Worm (Caenorhabditis elegans) whole organism, L4 larva: ENCODE data around the gene cnt-2.

ENCODE experiments used
- F10B5.3 ChIP-seq: sonication (generic microtip); optimal IDR thresholded peaks from 2 replicates; lab custom pipeline; 2016; ENCODE audit warnings: mild to moderate bottlenecking, missing genetic modification characterization, missing compliant biosample characterization
- R02D3.7 ChIP-seq: fragments of 150-350 bp; sonication (generic microtip); optimal IDR thresholded peaks from 3 replicates; lab custom pipeline; 2014; ENCODE audit warnings: missing biosample characterization, missing genetic modification characterization
- Y105C5A.15 ChIP-seq: fragments of 200-800 bp; sonication (Bioruptor generic); IDR thresholded peaks from 2 replicates; pipeline ENCODE4 v1.3.6; 2022; ENCODE audit warnings: missing genetic modification characterization, missing compliant biosample characterization
- Y48G9A.11 ChIP-seq: fragments of 200-800 bp; sonication (Bioruptor generic); IDR thresholded peaks from 2 replicates; pipeline ENCODE4 v1.3.6; 2022; ENCODE audit warnings: missing genetic modification reagents, missing genetic modification characterization, missing compliant biosample characterization
- Y5F2A.4 ChIP-seq: fragments of 200-800 bp; sonication (Bioruptor generic); optimal IDR thresholded peaks from 2 replicates; lab custom pipeline; 2018; ENCODE audit warnings: mild to moderate bottlenecking, missing genetic modification characterization, missing compliant biosample characterization
- Y75B8A.6 ChIP-seq: fragments of 200-800 bp; sonication (Bioruptor generic); IDR thresholded peaks from 2 replicates; pipeline ENCODE4 v1.3.6; 2022; ENCODE audit warnings: missing genetic modification reagents, missing genetic modification characterization, missing compliant biosample characterization
- ZK337.2 ChIP-seq: fragments of 200-800 bp; sonication (Bioruptor generic); IDR thresholded peaks from 2 replicates; pipeline ENCODE4 v1.3.6; 2022; ENCODE audit warnings: missing genetic modification reagents, missing genetic modification characterization, missing compliant biosample characterization
- aha-1 ChIP-seq: fragments of 150-350 bp; peaks from one replicate; lab custom pipeline; 2014; ENCODE audit warnings: missing biosample characterization, missing genetic modification characterization
- arid-1 ChIP-seq: fragments of 200-800 bp; sonication (Bioruptor generic); conservative IDR thresholded peaks from 2 replicates; pipeline ENCODE4 v1.3.6; 2022; ENCODE audit warnings: missing genetic modification reagents, missing genetic modification characterization, missing compliant biosample characterization
- ceh-44 ChIP-seq: fragments of 200-800 bp; sonication (Bioruptor generic); IDR thresholded peaks from 2 replicates; pipeline ENCODE4 v1.3.6; 2022; ENCODE audit warnings: missing genetic modification reagents, missing genetic modification characterization, missing compliant biosample characterization
- ceh-62 ChIP-seq: sonication (generic microtip); optimal IDR thresholded peaks from 2 replicates; lab custom pipeline; 2017; ENCODE audit warnings: missing biosample characterization, missing genetic modification characterization
- ceh-82 ChIP-seq: sonication (generic microtip); optimal IDR thresholded peaks from 2 replicates; lab custom pipeline; 2017; ENCODE audit warnings: missing biosample characterization, missing genetic modification characterization
- ces-1 ChIP-seq: fragments of 150-350 bp; sonication (generic microtip); optimal IDR thresholded peaks from 4 replicates; lab custom pipeline; 2014; ENCODE audit warnings: missing biosample characterization, missing genetic modification reagents, missing genetic modification characterization
- ctbp-1 ChIP-seq: fragments of 200-800 bp; sonication (Bioruptor generic); IDR thresholded peaks from 2 replicates; pipeline ENCODE4 v1.3.6; 2022; ENCODE audit warnings: missing genetic modification reagents, missing genetic modification characterization, missing compliant biosample characterization
- daf-19 ChIP-seq: fragments of 200-800 bp; sonication (Bioruptor generic); conservative IDR thresholded peaks from 2 replicates; pipeline ENCODE4 v1.3.6; 2022; ENCODE audit warnings: missing genetic modification characterization, missing compliant biosample characterization
- dmd-6 ChIP-seq: fragments of 200-800 bp; sonication (Bioruptor generic); IDR thresholded peaks from 2 replicates; pipeline ENCODE4 v1.3.6; 2022; ENCODE audit warnings: missing genetic modification reagents, missing genetic modification characterization, missing compliant biosample characterization
- duxl-1 ChIP-seq: sonication (generic microtip); optimal IDR thresholded peaks from 2 replicates; lab custom pipeline; 2016; ENCODE audit warnings: mild to moderate bottlenecking, missing genetic modification characterization, moderate library complexity, missing compliant biosample characterization; ENCODE audit not compliant: poor library complexity
- egl-43 ChIP-seq: fragments of 200-800 bp; sonication (Bioruptor generic); IDR thresholded peaks from 2 replicates; pipeline ENCODE4 v1.3.6; 2022; ENCODE audit warnings: missing genetic modification reagents, missing genetic modification characterization, missing compliant biosample characterization
- gei-8 ChIP-seq: fragments of 200-800 bp; sonication (Bioruptor generic); optimal IDR thresholded peaks from 2 replicates; lab custom pipeline; 2018; ENCODE audit warnings: mild to moderate bottlenecking, missing genetic modification characterization, missing compliant biosample characterization
- hlh-11 ChIP-seq: fragments of 200-800 bp; sonication (Bioruptor generic); optimal IDR thresholded peaks from 2 replicates; lab custom pipeline; 2018; ENCODE audit warnings: mild to moderate bottlenecking, missing genetic modification characterization, missing compliant biosample characterization
- hlh-30 ChIP-seq: sonication (generic microtip); optimal IDR thresholded peaks from 2 replicates; lab custom pipeline; 2017; ENCODE audit warnings: antibody characterized with exemption, mild to moderate bottlenecking, missing genetic modification characterization, missing compliant biosample characterization; ENCODE audit not compliant: insufficient read depth
- jun-1 ChIP-seq: fragments of 150-350 bp; optimal IDR thresholded peaks from 2 replicates; lab custom pipeline; 2014; ENCODE audit warnings: missing biosample characterization, missing genetic modification reagents, missing genetic modification characterization
- lim-7 ChIP-seq: fragments of 200-800 bp; sonication (Bioruptor generic); IDR thresholded peaks from 2 replicates; pipeline ENCODE4 v1.3.6; 2022; ENCODE audit warnings: missing genetic modification characterization, missing compliant biosample characterization
- lin-1 ChIP-seq: fragments of 200-800 bp; sonication (Bioruptor generic); IDR thresholded peaks from 2 replicates; pipeline ENCODE4 v1.3.6; 2022; ENCODE audit warnings: missing genetic modification reagents, missing genetic modification characterization, missing compliant biosample characterization
- lin-13 ChIP-seq: fragments of 150-350 bp; optimal IDR thresholded peaks from 2 replicates; lab custom pipeline; 2014; ENCODE audit warnings: missing biosample characterization, missing genetic modification reagents, missing genetic modification characterization
- lin-15B ChIP-seq: fragments of 150-350 bp; sonication (generic microtip); optimal IDR thresholded peaks from 3 replicates; lab custom pipeline; 2014; ENCODE audit warnings: missing biosample characterization, missing genetic modification characterization
- lin-29 ChIP-seq: fragments of 200-800 bp; sonication (Bioruptor generic); IDR thresholded peaks from 2 replicates; pipeline ENCODE4 v1.3.6; 2022; ENCODE audit warnings: missing genetic modification reagents, missing genetic modification characterization, missing compliant biosample characterization
- lin-38 ChIP-seq: fragments of 200-800 bp; sonication (Bioruptor generic); IDR thresholded peaks from 2 replicates; pipeline ENCODE4 v1.3.6; 2022; ENCODE audit warnings: missing genetic modification reagents, missing genetic modification characterization, missing compliant biosample characterization
- madf-5 ChIP-seq, 2 experiments: fragments of 200-800 bp; sonication (Bioruptor generic); IDR thresholded peaks; 2 replicates each; pipeline ENCODE4 v1.3.6; 2022; ENCODE audit warnings: missing compliant biosample characterization in 2 of 2, missing genetic modification characterization in 2 of 2
- mdl-1 ChIP-seq, 2 experiments: fragments of 150-350 bp in 1 of 2; sonication (generic microtip) in 1 of 2; optimal IDR thresholded peaks; 2 replicates each; lab custom pipeline; 2014 to 2017; ENCODE audit warnings: missing biosample characterization in 2 of 2, missing genetic modification characterization in 2 of 2
- mep-1 ChIP-seq: fragments of 150-350 bp; sonication (generic microtip); optimal IDR thresholded peaks from 3 replicates; lab custom pipeline; 2014; ENCODE audit warnings: missing biosample characterization, missing genetic modification characterization
- mes-2 ChIP-seq: sonication (generic microtip); optimal IDR thresholded peaks from 2 replicates; lab custom pipeline; 2016; ENCODE audit warnings: missing genotype, mild to moderate bottlenecking, missing genetic modification characterization, missing compliant biosample characterization; ENCODE audit not compliant: poor library complexity, severe bottlenecking
- nhr-102 ChIP-seq: sonication (generic microtip); optimal IDR thresholded peaks from 2 replicates; lab custom pipeline; 2016; ENCODE audit warnings: mild to moderate bottlenecking, missing genetic modification characterization, moderate library complexity, missing compliant biosample characterization
- nhr-11 ChIP-seq: fragments of 150-350 bp; optimal IDR thresholded peaks from 2 replicates; lab custom pipeline; 2014; ENCODE audit warnings: missing biosample characterization, missing genetic modification characterization
- nhr-237 ChIP-seq: sonication (generic microtip); optimal IDR thresholded peaks from 2 replicates; lab custom pipeline; 2017; ENCODE audit warnings: missing biosample characterization, missing genetic modification characterization
- nhr-25 ChIP-seq: sonication (generic microtip); optimal IDR thresholded peaks from 2 replicates; lab custom pipeline; 2017; ENCODE audit warnings: missing genetic modification characterization, mild to moderate bottlenecking, missing compliant biosample characterization, antibody characterized with exemption, moderate library complexity, borderline replicate concordance; ENCODE audit not compliant: insufficient read depth
- nhr-28 ChIP-seq: fragments of 150-350 bp; optimal IDR thresholded peaks from 2 replicates; lab custom pipeline; 2014; ENCODE audit warnings: missing biosample characterization, missing genetic modification characterization
- nhr-48 ChIP-seq: sonication (generic microtip); optimal IDR thresholded peaks from 2 replicates; lab custom pipeline; 2016; ENCODE audit warnings: mild to moderate bottlenecking, missing genetic modification characterization, missing compliant biosample characterization
- nhr-77 ChIP-seq: fragments of 150-350 bp; optimal IDR thresholded peaks from 2 replicates; lab custom pipeline; 2014; ENCODE audit warnings: missing biosample characterization, missing genetic modification characterization
- pha-4 ChIP-seq, 2 experiments: fragments of 150-350 bp in 1 of 2; fragments of 200-800 bp in 1 of 2; sonication (Bioruptor generic) in 1 of 2; IDR thresholded peaks in 1 of 2; optimal IDR thresholded peaks in 1 of 2; 2 replicates each; pipeline versions ENCODE4 v1.3.6 to Lab custom; 2014 to 2022; ENCODE audit warnings: missing genetic modification characterization in 2 of 2, missing genetic modification reagents in 2 of 2, missing biosample characterization in 1 of 2, missing compliant biosample characterization in 1 of 2
- rbr-2 ChIP-seq: sonication (generic microtip); optimal IDR thresholded peaks from 2 replicates; lab custom pipeline; 2016; ENCODE audit warnings: missing genotype, missing genetic modification characterization, missing compliant biosample characterization
- saeg-2 ChIP-seq: fragments of 200-800 bp; sonication (Bioruptor generic); IDR thresholded peaks from 2 replicates; pipeline ENCODE4 v1.3.6; 2022; ENCODE audit warnings: missing genetic modification reagents, missing genetic modification characterization, missing compliant biosample characterization
- sdz-12 ChIP-seq: fragments of 200-800 bp; sonication (Bioruptor generic); optimal IDR thresholded peaks from 2 replicates; lab custom pipeline; 2018; ENCODE audit warnings: mild to moderate bottlenecking, missing genetic modification characterization, missing compliant biosample characterization
- set-16 ChIP-seq: fragments of 200-800 bp; sonication (Bioruptor generic); IDR thresholded peaks from 2 replicates; pipeline ENCODE4 v1.3.6; 2022; ENCODE audit warnings: missing genetic modification reagents, missing genetic modification characterization, missing compliant biosample characterization
- spr-3 ChIP-seq: fragments of 200-800 bp; sonication (Bioruptor generic); optimal IDR thresholded peaks from 2 replicates; lab custom pipeline; 2018; ENCODE audit warnings: mild to moderate bottlenecking, missing genetic modification characterization, missing compliant biosample characterization
- tag-97 ChIP-seq: fragments of 200-800 bp; sonication (Bioruptor generic); IDR thresholded peaks from 2 replicates; pipeline ENCODE4 v1.3.6; 2022; ENCODE audit warnings: missing genetic modification characterization, missing compliant biosample characterization
- tra-1 ChIP-seq: fragments of 200-800 bp; sonication (Bioruptor generic); IDR thresholded peaks from 2 replicates; pipeline ENCODE4 v1.3.6; 2022; ENCODE audit warnings: missing genetic modification reagents, missing genetic modification characterization, missing compliant biosample characterization
- unc-39 ChIP-seq: sonication (generic microtip); optimal IDR thresholded peaks from 2 replicates; lab custom pipeline; 2017; ENCODE audit warnings: missing biosample characterization, missing genetic modification characterization
- zag-1 ChIP-seq: fragments of 150-350 bp; optimal IDR thresholded peaks from 2 replicates; lab custom pipeline; 2014; ENCODE audit warnings: missing biosample characterization, missing genetic modification characterization
- zip-2 ChIP-seq: fragments of 150-350 bp; optimal IDR thresholded peaks from 2 replicates; lab custom pipeline; 2014; ENCODE audit warnings: missing biosample characterization, missing genetic modification characterization
- ztf-11 ChIP-seq: fragments of 150-350 bp; optimal IDR thresholded peaks from 2 replicates; lab custom pipeline; 2014; ENCODE audit warnings: missing biosample characterization, missing genetic modification characterization

Gene cnt-2

ce11 chrIII:10636493-10637031 is 18.3 kb upstream of the cnt-2 start:
- TF ChIP-seq lim-7 (GFP tag; lab: Robert Waterston, UW) (no peak), nhr-237 (tag; lab: Kevin White, UChicago) (no peak), nhr-48 (tag; lab: Kevin White, UChicago) (no peak), F10B5.3 (tag; lab: Kevin White, UChicago) (no peak), ZK337.2 (GFP tag; lab: Robert Waterston, UW) (no peak), lin-15B (no peak), lin-29 (GFP tag; lab: Robert Waterston, UW) (no peak), hlh-11 (tag; lab: Kevin White, UChicago) (peak; percentile 36), ztf-11 (tag; lab: Kevin White, UChicago) (no peak), ces-1 (GFP tag; lab: Kevin White, UChicago) (no peak), nhr-28 (tag; lab: Kevin White, UChicago) (peak; percentile 43), R02D3.7 (no peak), mdl-1 (tag; optimal IDR thresholded peaks at IDR 0.05; lab: Kevin White, UChicago) (peak; percentile 10 to 59), Y105C5A.15 (GFP tag; lab: Robert Waterston, UW) (no peak), gei-8 (no peak), dmd-6 (GFP tag; lab: Robert Waterston, UW) (no peak), nhr-11 (no peak), mep-1 (tag; lab: Kevin White, UChicago) (peak; percentile 27), jun-1 (tag; lab: Kevin White, UChicago) (no peak), arid-1 (no peak), nhr-25 (tag; lab: Kevin White, UChicago) (peak; percentile 62), daf-19 (GFP tag; lab: Robert Waterston, UW) (no peak), spr-3 (no peak), lin-1 (no peak), Y5F2A.4 (GFP tag; lab: Kevin White, UChicago) (no peak), egl-43 (GFP tag; lab: Robert Waterston, UW) (no peak), aha-1 (tag; lab: Kevin White, UChicago) (no peak), mes-2 (tag; lab: Kevin White, UChicago) (peak; percentile 1), Y48G9A.11 (GFP tag; lab: Robert Waterston, UW) (no peak), ctbp-1 (GFP tag; lab: Robert Waterston, UW) (no peak), sdz-12 (no peak), nhr-102 (tag; lab: Kevin White, UChicago) (no peak), zag-1 (tag; lab: Kevin White, UChicago) (no peak), unc-39 (tag; lab: Kevin White, UChicago) (no peak), rbr-2 (tag; lab: Kevin White, UChicago) (no peak), tag-97 (no peak), hlh-30 (tag; lab: Kevin White, UChicago) (peak; percentile 42), ceh-44 (GFP tag; lab: Robert Waterston, UW) (no peak), duxl-1 (no peak), nhr-77 (no peak), madf-5 (GFP tag; IDR thresholded peaks at IDR 0.05; lab: Robert Waterston, UW) (no peak), Y75B8A.6 (GFP tag; lab: Robert Waterston, UW) (no peak), lin-38 (GFP tag; lab: Robert Waterston, UW) (no peak), ceh-62 (no peak), saeg-2 (GFP tag; lab: Robert Waterston, UW) (no peak), set-16 (GFP tag; lab: Robert Waterston, UW) (no peak), lin-13 (GFP tag; lab: Kevin White, UChicago) (no peak), ceh-82 (tag; lab: Kevin White, UChicago) (no peak), pha-4 (GFP tag; IDR thresholded peaks at IDR 0.05; lab: Robert Waterston, UW) (no peak; the same call in 1 of the 2 replicates), pha-4 (tag; optimal IDR thresholded peaks at IDR 0.05; lab: Kevin White, UChicago) (peak; percentile 79), tra-1 (GFP tag; lab: Robert Waterston, UW) (no peak), zip-2 (no peak)
